Fruit fly (Drosophila melanogaster) whole organism: ENCODE data around the gene CG12535.

Experiments
- CG8478 ChIP-seq: fragments of >200 bp; optimal IDR thresholded peaks from 2 replicates; lab custom pipeline; 2018; ENCODE audit warnings: inconsistent platforms
- EcR ChIP-seq, 2 experiments: fragments of >200 bp; optimal IDR thresholded peaks; 2 replicates each; lab custom pipeline; 2017; ENCODE audit warnings: missing biosample characterization in 2 of 2, missing genetic modification characterization in 2 of 2, missing genetic modification reagents in 2 of 2
- psq ChIP-seq: fragments of >200 bp; optimal IDR thresholded peaks from 2 replicates; lab custom pipeline; 2017
- usp ChIP-seq: fragments of >200 bp; optimal IDR thresholded peaks from 2 replicates; lab custom pipeline; 2017; ENCODE audit warnings: missing biosample characterization, missing genetic modification characterization, mixed read lengths

DNA sequence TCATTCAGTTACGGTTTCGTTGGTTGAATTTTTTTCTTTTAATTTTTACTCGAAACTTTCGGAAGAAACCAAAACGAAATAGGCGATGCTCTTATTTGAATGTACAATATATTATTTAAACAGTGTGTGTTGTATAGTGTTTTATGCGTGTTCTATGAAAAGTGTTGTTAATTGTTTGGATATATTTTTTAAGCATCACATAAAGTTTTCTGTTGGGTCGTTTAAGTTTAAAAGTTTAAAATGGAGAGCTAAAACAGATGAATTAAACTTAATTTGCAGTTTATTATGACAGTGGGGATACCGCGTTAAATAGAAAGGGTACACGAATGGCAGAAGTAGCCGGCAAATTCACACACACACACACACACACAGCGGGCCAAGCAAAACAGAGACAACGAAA lies 58.9 kb downstream of the CG12535 start:
- TF ChIP-seq psq, result no peak
- TF ChIP-seq usp (GFP tag; lab: Kevin White, UChicago), result no peak
- TF ChIP-seq CG8478 (lab: Kevin White, UChicago), result no peak
- TF ChIP-seq EcR (GFP tag; optimal IDR thresholded peaks at IDR 0.05; lab: Kevin White, UChicago), result no peak
